Fruit fly (Drosophila melanogaster) S2 (cell line): ENCODE data around the gene CG6026.

Source experiments
- CG8478 ChIP-seq: fragments of >200 bp; optimal IDR thresholded peaks from 2 replicates; lab custom pipeline; 2018
- CTCF ChIP-seq, 2 experiments: fragments of >200 bp; optimal IDR thresholded peaks; 2 replicates each; lab custom pipeline; 2018

- TF ChIP-seq CTCF (optimal IDR thresholded peaks at IDR 0.05; lab: Kevin White, UChicago) (peak in 1 of 2 experiments; percentile 2), CG8478 (lab: Kevin White, UChicago) (no peak)
Measured at dm6 chr3R:19094039-19094438, 60.7 kb downstream of the CG6026 start, which contains the start of gene cdi.
